Worm (Caenorhabditis elegans): Measurements from ENCODE around the gene swsn-7.

swsn-7 gene

DNA sequence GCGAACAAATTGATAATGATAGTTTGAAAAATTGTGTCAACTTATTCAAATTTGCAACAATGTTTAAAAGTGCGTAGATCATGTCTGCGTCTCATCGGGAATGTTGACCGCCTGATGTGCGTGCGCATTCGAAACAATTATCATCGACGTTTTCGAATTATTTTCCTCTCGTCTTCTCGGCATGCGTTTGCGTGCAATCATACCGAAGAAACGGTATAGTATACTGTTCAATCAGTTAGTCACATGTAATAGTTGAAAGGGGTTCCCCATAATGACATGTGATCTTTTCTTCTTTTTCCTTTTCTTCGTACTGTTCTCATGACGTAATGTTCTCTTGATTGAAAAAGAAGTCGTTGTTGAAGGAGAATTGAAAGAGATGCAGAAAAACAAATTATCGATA is 10.8 kb downstream of the swsn-7 start (continued):
- 0 out of 2 replicates have a peak, but pooled peaks have one; percentile 4 for TF ChIP-seq dox-1 (GFP tag; IDR thresholded peaks at IDR 0.05)
- TF ChIP-seq somi-1 (GFP tag; optimal IDR thresholded peaks at IDR 0.05), result peak; percentile 90
- TF ChIP-seq cebp-1 (GFP tag; IDR thresholded peaks at IDR 0.05), result 0 out of 2 replicates have a peak, but pooled peaks have one; percentile 8
- peak; percentile 72 for TF ChIP-seq cebp-1 (tag; optimal IDR thresholded peaks at IDR 0.05)
- no peak for TF ChIP-seq ceh-91 (GFP tag; IDR thresholded peaks at IDR 0.05)
- peak; percentile 40 for TF ChIP-seq ztf-3 (GFP tag; optimal IDR thresholded peaks at IDR 0.05)
- peak; percentile 66 for TF ChIP-seq rcor-1 (GFP tag; IDR thresholded peaks at IDR 0.05)
- no peak for TF ChIP-seq nfya-2 (GFP tag; IDR thresholded peaks at IDR 0.05)
- TF ChIP-seq madf-8 (GFP tag; conservative IDR thresholded peaks at IDR 0.05), result no peak
- peak; percentile 68 for TF ChIP-seq attf-5 (GFP tag; optimal IDR thresholded peaks at IDR 0.05)
- TF ChIP-seq rec-8 (tag; optimal IDR thresholded peaks at IDR 0.05), result no peak
- TF ChIP-seq let-607 (tag; optimal IDR thresholded peaks at IDR 0.05), result peak in 1 of 2 experiments; percentile 39
- TF ChIP-seq Y95B8A.8 (GFP tag; IDR thresholded peaks at IDR 0.05), result no peak
- TF ChIP-seq madf-6 (GFP tag; IDR thresholded peaks at IDR 0.05), result no peak
- TF ChIP-seq tbp1 (GFP tag; optimal IDR thresholded peaks at IDR 0.05), result peak; percentile 55
- no peak for TF ChIP-seq F39B2.1 (GFP tag; IDR thresholded peaks at IDR 0.05)
- TF ChIP-seq T07F8.4 (tag; optimal IDR thresholded peaks at IDR 0.05), result no peak
- no peak for TF ChIP-seq ceh-27 (GFP tag; optimal IDR thresholded peaks at IDR 0.05)
- TF ChIP-seq ZK185.1 (tag; optimal IDR thresholded peaks at IDR 0.05; ENCODE audit: poor library complexity, severe bottlenecking), result no peak
- no peak for TF ChIP-seq mel-28 (tag; optimal IDR thresholded peaks at IDR 0.05; ENCODE audit: borderline replicate concordance)
- peak; percentile 60; the same call in 1 of the 2 replicates for TF ChIP-seq ekl-4 (GFP tag; IDR thresholded peaks at IDR 0.05)
- TF ChIP-seq F57A8.1 (GFP tag; optimal IDR thresholded peaks at IDR 0.05), result no peak
- no peak for TF ChIP-seq snpc-1.3 (tag; optimal IDR thresholded peaks at IDR 0.05; ENCODE audit: insufficient read depth)
- no peak for TF ChIP-seq ztf-6 (GFP tag; IDR thresholded peaks at IDR 0.05)
- no peak for TF ChIP-seq T26A5.8 (tag; optimal IDR thresholded peaks at IDR 0.05)
- TF ChIP-seq pha-4 (tag; optimal IDR thresholded peaks at IDR 0.05), result no peak
- TF ChIP-seq ceh-100 (GFP tag; IDR thresholded peaks at IDR 0.05), result no peak
- TF ChIP-seq hrde-1 (tag; optimal IDR thresholded peaks at IDR 0.05; ENCODE audit: borderline replicate concordance), result no peak
- no peak for TF ChIP-seq tbx-9 (tag; optimal IDR thresholded peaks at IDR 0.05; ENCODE audit: borderline replicate concordance)
- 0 out of 2 replicates have a peak, but pooled peaks have one; percentile 30 for TF ChIP-seq pbrm-1 (GFP tag; IDR thresholded peaks at IDR 0.05)
- TF ChIP-seq madf-3 (GFP tag; IDR thresholded peaks at IDR 0.05), result no peak
- peak; percentile 6 for TF ChIP-seq snpc-3.4 (tag; optimal IDR thresholded peaks at IDR 0.05)
- no peak for TF ChIP-seq ceh-40 (GFP tag; IDR thresholded peaks at IDR 0.05)
- no peak for TF ChIP-seq nhr-120 (GFP tag; IDR thresholded peaks at IDR 0.05)
- peak; percentile 90 for TF ChIP-seq nhr-80 (tag; optimal IDR thresholded peaks at IDR 0.05)
- no peak for TF ChIP-seq egrh-3 (GFP tag; IDR thresholded peaks at IDR 0.05)
- TF ChIP-seq athp-1 (tag; optimal IDR thresholded peaks at IDR 0.05), result no peak
- no peak for TF ChIP-seq sptf-2 (GFP tag; optimal IDR thresholded peaks at IDR 0.05)
- no peak for TF ChIP-seq F23B12.7 (tag; optimal IDR thresholded peaks at IDR 0.05; ENCODE audit: insufficient read depth)
- no peak for TF ChIP-seq Y53F4B.3 (GFP tag; IDR thresholded peaks at IDR 0.05)
- TF ChIP-seq hmg-20 (GFP tag; IDR thresholded peaks at IDR 0.05), result no peak
- TF ChIP-seq attf-6 (GFP tag; IDR thresholded peaks at IDR 0.05), result no peak
- TF ChIP-seq unc-130 (GFP tag; optimal IDR thresholded peaks at IDR 0.05), result no peak
- no peak for TF ChIP-seq F57C9.4 (tag; optimal IDR thresholded peaks at IDR 0.05)
- TF ChIP-seq B0261.1 (tag; optimal IDR thresholded peaks at IDR 0.05), result no peak
- TF ChIP-seq D2030.7 (GFP tag; IDR thresholded peaks at IDR 0.05), result no peak
- no peak for TF ChIP-seq hlh-26 (GFP tag; conservative IDR thresholded peaks at IDR 0.05)
- TF ChIP-seq attf-3 (GFP tag; conservative IDR thresholded peaks at IDR 0.05), result no peak
